Worm (Caenorhabditis elegans) whole organism, mixed stage, embryonic: ENCODE measurements around the gene Y41D4A.3.
A peak's percentile ranks its signal among the peaks of the same experiment; 100 is the strongest.

Experiments used
- M03D4.4 ChIP-seq: sonication (generic microtip); optimal IDR thresholded peaks from 2 replicates; lab custom pipeline; 2017; ENCODE audit warnings: mild to moderate bottlenecking, missing genetic modification characterization, missing compliant biosample characterization
- bed-3 ChIP-seq: fragments of 200-800 bp; sonication (Bioruptor generic); optimal IDR thresholded peaks from 3 replicates; lab custom pipeline; 2018; ENCODE audit warnings: mild to moderate bottlenecking, missing genetic modification characterization, moderate library complexity, missing compliant biosample characterization
- ceh-43 ChIP-seq: fragments of 200-800 bp; sonication (Bioruptor generic); optimal IDR thresholded peaks from 2 replicates; lab custom pipeline; 2018; ENCODE audit warnings: mild to moderate bottlenecking, missing genetic modification characterization, moderate library complexity, missing compliant biosample characterization
- ceh-83 ChIP-seq: fragments of 200-800 bp; sonication (Bioruptor generic); optimal IDR thresholded peaks from 2 replicates; lab custom pipeline; 2018; ENCODE audit warnings: mild to moderate bottlenecking, missing genetic modification characterization, missing compliant biosample characterization
- ces-1 ChIP-seq: fragments of 150-350 bp; optimal IDR thresholded peaks from 2 replicates; lab custom pipeline; 2014; ENCODE audit warnings: missing biosample characterization, missing genetic modification reagents, missing genetic modification characterization
- cnd-1 ChIP-seq: fragments of 200-800 bp; sonication (Bioruptor generic); optimal IDR thresholded peaks from 2 replicates; lab custom pipeline; 2018; ENCODE audit warnings: mild to moderate bottlenecking, missing genetic modification characterization, missing compliant biosample characterization
- drap-1 ChIP-seq: fragments of 200-800 bp; sonication (Bioruptor generic); optimal IDR thresholded peaks from 3 replicates; lab custom pipeline; 2018; ENCODE audit warnings: mild to moderate bottlenecking, missing genetic modification characterization, missing compliant biosample characterization
- elt-1 ChIP-seq: sonication (generic microtip); optimal IDR thresholded peaks from 2 replicates; lab custom pipeline; 2017; ENCODE audit warnings: missing genetic modification characterization, mild to moderate bottlenecking, missing compliant biosample characterization, antibody characterized with exemption, moderate library complexity, borderline replicate concordance; ENCODE audit not compliant: insufficient read depth
- elt-3 ChIP-seq: fragments of 150-350 bp; optimal IDR thresholded peaks from 2 replicates; lab custom pipeline; 2014; ENCODE audit warnings: missing biosample characterization, missing genetic modification characterization
- flh-1 ChIP-seq: fragments of 200-800 bp; sonication (Bioruptor generic); optimal IDR thresholded peaks from 2 replicates; lab custom pipeline; 2018; ENCODE audit warnings: mild to moderate bottlenecking, missing genetic modification characterization, moderate library complexity, missing compliant biosample characterization
- ham-2 ChIP-seq: fragments of 200-800 bp; sonication (Bioruptor generic); optimal IDR thresholded peaks from 2 replicates; lab custom pipeline; 2018; ENCODE audit warnings: mild to moderate bottlenecking, missing genetic modification characterization, missing compliant biosample characterization
- hlh-1 ChIP-seq: fragments of 150-350 bp; optimal IDR thresholded peaks from 2 replicates; lab custom pipeline; 2014; ENCODE audit warnings: missing biosample characterization, missing genetic modification reagents, missing genetic modification characterization
- lin-13 ChIP-seq: fragments of 150-350 bp; optimal IDR thresholded peaks from 2 replicates; lab custom pipeline; 2014; ENCODE audit warnings: missing biosample characterization, missing genetic modification characterization
- lin-32 ChIP-seq: fragments of 200-800 bp; sonication (Bioruptor generic); optimal IDR thresholded peaks from 2 replicates; lab custom pipeline; 2018; ENCODE audit warnings: mild to moderate bottlenecking, missing genetic modification characterization, missing compliant biosample characterization
- lsy-2 ChIP-seq: fragments of 150-350 bp; optimal IDR thresholded peaks from 2 replicates; lab custom pipeline; 2014; ENCODE audit warnings: missing biosample characterization, missing genetic modification characterization
- mab-5 ChIP-seq: fragments of 150-350 bp; optimal IDR thresholded peaks from 2 replicates; lab custom pipeline; 2014; ENCODE audit warnings: missing biosample characterization, missing genetic modification characterization
- mep-1 ChIP-seq: fragments of 150-350 bp; optimal IDR thresholded peaks from 2 replicates; lab custom pipeline; 2017; ENCODE audit warnings: missing biosample characterization, missing genetic modification reagents, missing genetic modification characterization, inconsistent platforms
- mls-2 ChIP-seq: sonication (generic microtip); optimal IDR thresholded peaks from 2 replicates; lab custom pipeline; 2016; ENCODE audit warnings: mild to moderate bottlenecking, missing genetic modification characterization, moderate library complexity, missing compliant biosample characterization
- nhr-2 ChIP-seq: fragments of 150-350 bp; optimal IDR thresholded peaks from 2 replicates; lab custom pipeline; 2014; ENCODE audit warnings: missing biosample characterization, missing genetic modification characterization
- nhr-237 ChIP-seq: fragments of 150-350 bp; optimal IDR thresholded peaks from 2 replicates; lab custom pipeline; 2014; ENCODE audit warnings: missing biosample characterization, missing genetic modification characterization
- nhr-28 ChIP-seq: fragments of 150-350 bp; optimal IDR thresholded peaks from 2 replicates; lab custom pipeline; 2014; ENCODE audit warnings: missing biosample characterization, missing genetic modification characterization
- nhr-76 ChIP-seq: sonication (generic microtip); optimal IDR thresholded peaks from 2 replicates; lab custom pipeline; 2017; ENCODE audit warnings: missing biosample characterization, missing genetic modification characterization
- pha-4 ChIP-seq: fragments of 150-350 bp; optimal IDR thresholded peaks from 2 replicates; lab custom pipeline; 2018; ENCODE audit warnings: missing biosample characterization, missing genetic modification reagents, missing genetic modification characterization
- sem-2 ChIP-seq: fragments of 200-800 bp; sonication (Bioruptor generic); optimal IDR thresholded peaks from 2 replicates; lab custom pipeline; 2018; ENCODE audit warnings: mild to moderate bottlenecking, missing genetic modification characterization, missing compliant biosample characterization
- snpc-4 ChIP-seq: fragments of 150-350 bp; optimal IDR thresholded peaks from 2 replicates; lab custom pipeline; 2014; ENCODE audit warnings: missing biosample characterization, missing genetic modification characterization
- sptf-1 ChIP-seq: sonication (generic microtip); optimal IDR thresholded peaks from 2 replicates; lab custom pipeline; 2017; ENCODE audit warnings: mild to moderate bottlenecking, missing genetic modification characterization, moderate library complexity, missing compliant biosample characterization
- tbx-8 ChIP-seq: fragments of 200-800 bp; sonication (Bioruptor generic); optimal IDR thresholded peaks from 2 replicates; lab custom pipeline; 2018; ENCODE audit warnings: mild to moderate bottlenecking, missing genetic modification characterization, moderate library complexity, missing compliant biosample characterization
- unc-120 ChIP-seq: sonication (generic microtip); optimal IDR thresholded peaks from 2 replicates; lab custom pipeline; 2017; ENCODE audit warnings: missing genetic modification characterization, missing compliant biosample characterization; ENCODE audit not compliant: poor library complexity, severe bottlenecking
- unc-39 ChIP-seq: fragments of 150-350 bp; optimal IDR thresholded peaks from 2 replicates; lab custom pipeline; 2014; ENCODE audit warnings: missing biosample characterization, missing genetic modification characterization
- ztf-11 ChIP-seq: fragments of 150-350 bp; optimal IDR thresholded peaks from 2 replicates; lab custom pipeline; 2014; ENCODE audit warnings: missing biosample characterization, missing genetic modification characterization

The Y41D4A.3 gene

DNA sequence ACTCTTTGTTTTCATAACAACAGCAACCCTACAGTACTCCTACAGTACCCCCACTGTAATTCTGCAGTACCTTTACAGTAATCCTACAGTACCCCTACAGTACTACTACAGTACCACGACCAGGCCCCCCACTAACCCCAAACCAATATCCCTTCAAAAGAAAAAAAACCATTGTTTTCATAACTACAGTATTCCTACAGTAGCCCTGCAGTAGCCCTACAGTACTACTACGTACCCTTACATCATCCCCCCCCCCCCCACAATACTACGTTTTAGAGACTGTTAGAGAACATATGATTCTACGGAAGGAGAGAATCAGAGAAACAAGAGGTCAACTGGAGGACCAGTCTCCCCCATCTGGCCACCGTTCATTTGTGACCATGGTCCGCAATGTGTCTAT is at the start of gene Y41D4A.3:
Y41D4A.3 (plus strand) TSS at position 301 of the 400 bp plus-strand sequence.
- TF ChIP-seq sptf-1 (tag; lab: Kevin White, UChicago) (peak; percentile 36), lsy-2 (tag; lab: Kevin White, UChicago) (peak; percentile 61), cnd-1 (peak; percentile 4), hlh-1 (tag; lab: Kevin White, UChicago) (no peak), nhr-28 (tag; lab: Kevin White, UChicago) (no peak)

DNA sequence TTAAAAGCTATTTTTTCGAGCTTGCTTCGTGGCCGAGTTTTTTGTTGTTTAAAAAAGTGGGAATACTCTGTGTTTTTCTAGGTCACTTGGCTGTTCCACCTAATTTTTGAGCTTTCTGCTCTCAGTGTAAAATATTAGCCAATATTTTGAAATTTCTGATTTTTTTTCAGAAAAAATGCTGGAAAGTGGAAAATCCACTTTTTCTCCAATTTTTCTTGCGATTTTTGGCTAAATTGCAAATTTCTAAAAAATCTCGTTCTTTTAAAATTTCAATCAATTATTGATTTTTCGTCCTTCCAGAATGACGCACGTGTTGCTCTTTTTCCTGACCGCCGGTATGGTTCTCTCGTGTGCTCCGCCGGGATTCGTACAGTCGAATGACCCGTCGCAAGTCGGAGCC is 46.6 kb upstream of the Y41D4A.3 start, which contains the start of gene K08D12.4:
K08D12.4 (plus strand) TSS at position 301 of the 400 bp plus-strand sequence.
- TF ChIP-seq M03D4.4 (no peak), hlh-1 (tag; lab: Kevin White, UChicago) (no peak), lin-13 (tag; lab: Kevin White, UChicago) (no peak), snpc-4 (tag; lab: Kevin White, UChicago) (no peak), elt-3 (tag; lab: Kevin White, UChicago) (no peak), nhr-76 (tag; lab: Kevin White, UChicago) (no peak), ham-2 (no peak), bed-3 (GFP tag; lab: Kevin White, UChicago) (no peak), flh-1 (GFP tag; lab: Kevin White, UChicago) (no peak), elt-1 (no peak), mls-2 (tag; lab: Kevin White, UChicago) (no peak), mep-1 (no peak)

- no peak for TF ChIP-seq hlh-1 (tag; lab: Kevin White, UChicago)
- no peak for TF ChIP-seq lin-13 (tag; lab: Kevin White, UChicago)
Observed at ce11 chrIV:1707960-1708359, 45.6 kb upstream of the Y41D4A.3 start.

DNA sequence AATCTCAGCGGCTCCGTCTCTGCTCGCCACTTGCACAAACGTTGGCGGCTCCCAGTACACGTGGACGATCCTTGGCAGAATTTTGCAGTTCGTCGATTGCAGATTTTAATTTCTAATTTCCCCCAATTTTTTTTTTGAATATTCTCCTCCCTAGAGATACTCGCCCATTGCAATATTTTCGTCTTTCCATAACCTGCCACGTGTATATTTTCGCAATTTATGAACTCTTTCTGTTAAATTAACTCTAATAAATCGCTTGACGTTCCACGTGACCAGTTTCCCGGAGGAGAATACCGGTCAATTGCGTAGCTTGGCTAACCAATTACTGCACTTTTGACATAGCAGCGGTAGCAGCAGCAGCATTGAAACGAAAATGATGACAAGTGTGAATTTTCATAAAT is 45.2 kb upstream of the Y41D4A.3 start:
- TF ChIP-seq hlh-1 (tag; lab: Kevin White, UChicago) (no peak), nhr-2 (tag; lab: Kevin White, UChicago) (no peak), bed-3 (GFP tag; lab: Kevin White, UChicago) (no peak), lin-13 (tag; lab: Kevin White, UChicago) (no peak), ceh-43 (no peak), lin-32 (no peak), ces-1 (GFP tag; lab: Kevin White, UChicago) (no peak), unc-39 (tag; lab: Kevin White, UChicago) (no peak), snpc-4 (tag; lab: Kevin White, UChicago) (no peak), drap-1 (GFP tag; lab: Kevin White, UChicago) (no peak), unc-120 (no peak), tbx-8 (GFP tag; lab: Kevin White, UChicago) (no peak), nhr-237 (tag; lab: Kevin White, UChicago) (no peak)

- TF ChIP-seq flh-1 (GFP tag; lab: Kevin White, UChicago) (no peak), ces-1 (GFP tag; lab: Kevin White, UChicago) (no peak), hlh-1 (tag; lab: Kevin White, UChicago) (no peak), mep-1 (no peak), ceh-83 (GFP tag; lab: Kevin White, UChicago) (no peak), elt-1 (no peak), pha-4 (tag; lab: Kevin White, UChicago) (no peak), sem-2 (GFP tag; lab: Kevin White, UChicago) (no peak), nhr-237 (tag; lab: Kevin White, UChicago) (no peak), nhr-76 (tag; lab: Kevin White, UChicago) (no peak), ztf-11 (no peak), mab-5 (no peak), mls-2 (tag; lab: Kevin White, UChicago) (no peak)
- TF ChIP-seq, all 35 proteins: peak for 0
Observed at ce11 chrIV:1709002-1709401, 44.6 kb upstream of the Y41D4A.3 start.
